Worm (Caenorhabditis elegans) whole organism, young adult: ENCODE data around the gene M151.10.

ENCODE experiments used
- B0035.1 ChIP-seq: sonication (generic microtip); optimal IDR thresholded peaks from 2 replicates; lab custom pipeline; 2016; ENCODE audit warnings: missing genetic modification characterization, mild to moderate bottlenecking, missing compliant biosample characterization, missing genotype, missing genetic modification reagents
- C17E4.6 ChIP-seq: fragments of 200-800 bp; sonication (Bioruptor generic); IDR thresholded peaks from 2 replicates; pipeline ENCODE4 v1.3.6; 2022; ENCODE audit warnings: missing genetic modification reagents, missing genetic modification characterization, missing compliant biosample characterization
- F23B12.7 ChIP-seq: sonication (generic microtip); optimal IDR thresholded peaks from 2 replicates; lab custom pipeline; 2017; ENCODE audit warnings: missing genetic modification characterization, mild to moderate bottlenecking, missing compliant biosample characterization, antibody characterized with exemption, moderate library complexity; ENCODE audit not compliant: insufficient read depth
- F39B2.1 ChIP-seq: fragments of 200-800 bp; sonication (Bioruptor generic); IDR thresholded peaks from 2 replicates; pipeline ENCODE4 v1.3.6; 2022; ENCODE audit warnings: missing genetic modification reagents, missing genetic modification characterization, missing compliant biosample characterization
- T26A5.8 ChIP-seq: sonication (generic microtip); optimal IDR thresholded peaks from 2 replicates; lab custom pipeline; 2016; ENCODE audit warnings: missing genetic modification characterization, missing compliant biosample characterization
- Y53G8AR.9 ChIP-seq: fragments of 200-800 bp; sonication (Bioruptor generic); conservative IDR thresholded peaks from 2 replicates; pipeline ENCODE4 v1.3.6; 2022; ENCODE audit warnings: missing genetic modification reagents, missing genetic modification characterization, missing compliant biosample characterization
- atf-7 ChIP-seq: sonication (generic microtip); optimal IDR thresholded peaks from 2 replicates; lab custom pipeline; 2017; ENCODE audit warnings: mild to moderate bottlenecking, missing genetic modification characterization, missing compliant biosample characterization
- athp-1 ChIP-seq: sonication (generic microtip); optimal IDR thresholded peaks from 2 replicates; lab custom pipeline; 2017; ENCODE audit warnings: mild to moderate bottlenecking, missing genetic modification characterization, missing compliant biosample characterization
- cebp-2 ChIP-seq: fragments of 200-800 bp; sonication (Bioruptor generic); IDR thresholded peaks from 2 replicates; pipeline ENCODE4 v1.3.6; 2022; ENCODE audit warnings: missing genetic modification characterization, missing compliant biosample characterization
- dpl-1 ChIP-seq: fragments of 150-350 bp; optimal IDR thresholded peaks from 2 replicates; lab custom pipeline; 2014; ENCODE audit warnings: missing biosample characterization, missing genetic modification reagents, missing genetic modification characterization
- efl-1 ChIP-seq: fragments of 150-350 bp; optimal IDR thresholded peaks from 2 replicates; lab custom pipeline; 2014; ENCODE audit warnings: missing biosample characterization, missing genetic modification reagents, missing genetic modification characterization
- egrh-3 ChIP-seq: fragments of 200-800 bp; sonication (Bioruptor generic); IDR thresholded peaks from 2 replicates; pipeline ENCODE4 v1.3.6; 2022; ENCODE audit warnings: missing genetic modification reagents, missing genetic modification characterization, missing compliant biosample characterization
- gei-17 ChIP-seq: fragments of 200-800 bp; sonication (Bioruptor generic); optimal IDR thresholded peaks from 2 replicates; lab custom pipeline; 2018; ENCODE audit warnings: mild to moderate bottlenecking, missing genetic modification characterization, missing compliant biosample characterization
- him-1 ChIP-seq: sonication (generic microtip); optimal IDR thresholded peaks from 2 replicates; lab custom pipeline; 2016; ENCODE audit warnings: missing genotype, missing genetic modification reagents, missing genetic modification characterization, missing compliant biosample characterization
- hmg-1.2 ChIP-seq: fragments of 200-800 bp; sonication (Bioruptor generic); IDR thresholded peaks from 2 replicates; pipeline ENCODE4 v1.3.6; 2022; ENCODE audit warnings: missing genetic modification reagents, missing genetic modification characterization, missing compliant biosample characterization
- hmg-20 ChIP-seq: fragments of 200-800 bp; sonication (Bioruptor generic); IDR thresholded peaks from 2 replicates; pipeline ENCODE4 v1.3.6; 2022; ENCODE audit warnings: missing genetic modification reagents, missing genetic modification characterization, missing compliant biosample characterization
- hrde-1 ChIP-seq: sonication (generic microtip); optimal IDR thresholded peaks from 2 replicates; lab custom pipeline; 2016; ENCODE audit warnings: missing genetic modification characterization, mild to moderate bottlenecking, missing compliant biosample characterization, moderate library complexity, missing genotype, missing genetic modification reagents, borderline replicate concordance
- hsf-1 ChIP-seq: fragments of 200-800 bp; sonication (Bioruptor generic); IDR thresholded peaks from 2 replicates; pipeline ENCODE4 v1.3.6; 2022; ENCODE audit warnings: missing genetic modification reagents, missing genetic modification characterization, missing compliant biosample characterization
- lag-1 ChIP-seq: fragments of 200-800 bp; sonication (Bioruptor generic); IDR thresholded peaks from 2 replicates; pipeline ENCODE4 v1.3.6; 2022; ENCODE audit warnings: missing genetic modification reagents, missing genetic modification characterization, missing compliant biosample characterization
- lin-40 ChIP-seq: sonication (generic microtip); optimal IDR thresholded peaks from 2 replicates; lab custom pipeline; 2016; ENCODE audit warnings: missing genetic modification characterization, mild to moderate bottlenecking, missing compliant biosample characterization, missing genotype, missing genetic modification reagents
- lin-54 ChIP-seq: fragments of 200-800 bp; sonication (Bioruptor generic); optimal IDR thresholded peaks from 2 replicates; lab custom pipeline; 2018; ENCODE audit warnings: mild to moderate bottlenecking, missing genetic modification characterization, missing compliant biosample characterization
- lsy-27 ChIP-seq: sonication (generic microtip); optimal IDR thresholded peaks from 2 replicates; lab custom pipeline; 2017; ENCODE audit warnings: missing genetic modification characterization, mild to moderate bottlenecking, missing compliant biosample characterization, antibody characterized with exemption, missing genotype, borderline replicate concordance; ENCODE audit not compliant: insufficient read depth
- madf-10 ChIP-seq: sonication (generic microtip); optimal IDR thresholded peaks from 2 replicates; lab custom pipeline; 2016; ENCODE audit warnings: mild to moderate bottlenecking, missing genetic modification characterization, missing compliant biosample characterization
- madf-6 ChIP-seq: fragments of 200-800 bp; sonication (Bioruptor generic); IDR thresholded peaks from 2 replicates; pipeline ENCODE4 v1.3.6; 2022; ENCODE audit warnings: missing genetic modification reagents, missing genetic modification characterization, missing compliant biosample characterization
- madf-8 ChIP-seq: fragments of 200-800 bp; sonication (Bioruptor generic); conservative IDR thresholded peaks from 2 replicates; pipeline ENCODE4 v1.3.6; 2022; ENCODE audit warnings: missing genetic modification reagents, missing genetic modification characterization, missing compliant biosample characterization
- nhr-179 ChIP-seq: sonication (generic microtip); optimal IDR thresholded peaks from 2 replicates; lab custom pipeline; 2016; ENCODE audit warnings: mild to moderate bottlenecking, missing genetic modification characterization, missing compliant biosample characterization
- nhr-27 ChIP-seq: fragments of 200-800 bp; sonication (Bioruptor generic); optimal IDR thresholded peaks from 2 replicates; lab custom pipeline; 2018; ENCODE audit warnings: mild to moderate bottlenecking, missing genetic modification characterization, moderate library complexity, missing compliant biosample characterization
- pbrm-1 ChIP-seq: fragments of 200-800 bp; sonication (Bioruptor generic); IDR thresholded peaks from 2 replicates; pipeline ENCODE4 v1.3.6; 2022; ENCODE audit warnings: missing genetic modification reagents, missing genetic modification characterization, missing compliant biosample characterization
- pha-4 ChIP-seq: fragments of 150-350 bp; sonication (generic microtip); optimal IDR thresholded peaks from 2 replicates; lab custom pipeline; 2014; ENCODE audit warnings: missing biosample characterization, missing genetic modification reagents, missing genetic modification characterization
- rcor-1 ChIP-seq: fragments of 200-800 bp; sonication (Bioruptor generic); IDR thresholded peaks from 2 replicates; pipeline ENCODE4 v1.3.6; 2022; ENCODE audit warnings: missing genetic modification reagents, missing genetic modification characterization, missing compliant biosample characterization
- rec-8 ChIP-seq, 2 experiments: sonication (generic microtip); optimal IDR thresholded peaks; 2 replicates each; lab custom pipeline; 2016; ENCODE audit warnings: mild to moderate bottlenecking in 2 of 2, missing genetic modification characterization in 2 of 2, missing genetic modification reagents in 2 of 2, missing genotype in 2 of 2, missing biosample characterization in 1 of 2, missing compliant biosample characterization in 1 of 2, moderate library complexity in 1 of 2
- repo-1 ChIP-seq: sonication (generic microtip); optimal IDR thresholded peaks from 2 replicates; lab custom pipeline; 2017; ENCODE audit warnings: mild to moderate bottlenecking, missing genetic modification characterization, missing compliant biosample characterization
- sea-2 ChIP-seq: fragments of 200-800 bp; sonication (Bioruptor generic); IDR thresholded peaks from 2 replicates; pipeline ENCODE4 v1.3.6; 2022; ENCODE audit warnings: missing genetic modification characterization, missing compliant biosample characterization
- snpc-1.1 ChIP-seq: sonication (generic microtip); optimal IDR thresholded peaks from 2 replicates; lab custom pipeline; 2017; ENCODE audit warnings: missing genetic modification characterization, mild to moderate bottlenecking, missing compliant biosample characterization, antibody characterized with exemption, moderate library complexity, missing genotype, missing genetic modification reagents; ENCODE audit not compliant: insufficient read depth
- snpc-4 ChIP-seq, 5 experiments: fragments of 150-350 bp in 1 of 5; sonication (generic microtip) in 4 of 5; optimal IDR thresholded peaks; 2 replicates each; lab custom pipeline; 2014 to 2018; ENCODE audit warnings: missing genetic modification characterization in 5 of 5, missing biosample characterization in 3 of 5, antibody characterized with exemption in 2 of 5, mild to moderate bottlenecking in 2 of 5, missing compliant biosample characterization in 2 of 5, missing genotype in 2 of 5, moderate library complexity in 2 of 5, missing genetic modification reagents in 1 of 5
- tbx-9 ChIP-seq: sonication (generic microtip); optimal IDR thresholded peaks from 2 replicates; lab custom pipeline; 2016; ENCODE audit warnings: borderline replicate concordance, missing genetic modification characterization, inconsistent platforms, missing compliant biosample characterization
- unc-130 ChIP-seq: sonication (generic microtip); optimal IDR thresholded peaks from 2 replicates; lab custom pipeline; 2016; ENCODE audit warnings: missing genetic modification reagents, missing genetic modification characterization, missing compliant biosample characterization
- unc-62 ChIP-seq: fragments of 150-350 bp; optimal IDR thresholded peaks from 2 replicates; lab custom pipeline; 2014; ENCODE audit warnings: missing biosample characterization, missing genetic modification reagents, missing genetic modification characterization
- xnd-1 ChIP-seq: sonication (generic microtip); optimal IDR thresholded peaks from 2 replicates; lab custom pipeline; 2016; ENCODE audit warnings: missing genotype, missing genetic modification reagents, missing genetic modification characterization, missing compliant biosample characterization
- zim-3 ChIP-seq: sonication (generic microtip); optimal IDR thresholded peaks from 2 replicates; lab custom pipeline; 2017; ENCODE audit warnings: mild to moderate bottlenecking, missing genetic modification characterization, moderate library complexity, missing compliant biosample characterization
- ztf-3 ChIP-seq: fragments of 200-800 bp; sonication (Bioruptor generic); optimal IDR thresholded peaks from 2 replicates; lab custom pipeline; 2018; ENCODE audit warnings: mild to moderate bottlenecking, missing genetic modification characterization, missing compliant biosample characterization

Gene M151.10

ce11 chrII:3682770-3683234 is 42.7 kb upstream of the M151.10 start, which contains the start of gene F19B10.1 (continued):
- TF ChIP-seq snpc-4 (GFP tag; optimal IDR thresholded peaks at IDR 0.05; lab: Kevin White, UChicago) = no peak
- TF ChIP-seq snpc-4 (tag; optimal IDR thresholded peaks at IDR 0.05; lab: Kevin White, UChicago) = peak in 1 of 4 experiments; percentile 62
- no peak for TF ChIP-seq tbx-9 (tag; lab: Kevin White, UChicago)
- peak; percentile 18 for TF ChIP-seq F23B12.7 (tag; lab: Kevin White, UChicago)

ce11 chrII:3681365-3682083 is 41.4 kb upstream of the M151.10 start, which contains the start of gene F19B10.10:
F19B10.10 (minus strand) TSS chrII:3681415.
- TF ChIP-seq hsf-1 (GFP tag; lab: Robert Waterston, UW) (no peak), hmg-20 (GFP tag; lab: Robert Waterston, UW) (no peak), ztf-3 (GFP tag; lab: Kevin White, UChicago) (no peak), pha-4 (no peak), dpl-1 (GFP tag; lab: Kevin White, UChicago) (no peak)

DNA sequence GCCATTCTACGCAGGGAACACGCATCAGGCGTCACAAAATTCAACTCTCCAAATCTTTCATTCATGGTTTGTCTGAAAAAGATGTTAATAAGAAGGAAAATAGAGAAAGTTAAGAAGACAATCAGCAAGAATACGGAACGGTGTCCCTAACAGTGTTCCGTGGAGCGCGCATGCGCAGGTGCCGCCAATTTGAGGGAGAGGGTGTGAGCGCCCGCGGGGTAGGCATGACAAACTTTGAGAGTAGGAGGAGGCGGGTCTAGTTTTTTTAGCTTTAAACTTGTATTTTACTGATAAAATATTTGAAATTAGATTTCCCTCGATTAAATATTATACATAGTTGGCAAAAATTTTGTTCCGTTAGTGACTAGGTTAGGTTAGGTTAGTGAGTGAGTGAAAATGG is 40.3 kb upstream of the M151.10 start:
- TF ChIP-seq gei-17 (GFP tag; lab: Kevin White, UChicago) = no peak
- no peak for TF ChIP-seq cebp-2 (GFP tag; lab: Robert Waterston, UW)
- TF ChIP-seq snpc-1.1 = no peak
- TF ChIP-seq madf-8 = peak; percentile 70
- TF ChIP-seq madf-10 (tag; lab: Kevin White, UChicago) = no peak
- TF ChIP-seq nhr-179 = no peak
- TF ChIP-seq T26A5.8 (tag; lab: Kevin White, UChicago) = no peak
- no peak for TF ChIP-seq F23B12.7 (tag; lab: Kevin White, UChicago)
- TF ChIP-seq hmg-20 (GFP tag; lab: Robert Waterston, UW) = no peak
- no peak for TF ChIP-seq F39B2.1 (GFP tag; lab: Robert Waterston, UW)
- TF ChIP-seq Y53G8AR.9 (GFP tag; lab: Robert Waterston, UW) = no peak
- no peak for TF ChIP-seq lag-1 (GFP tag; lab: Robert Waterston, UW)
- TF ChIP-seq lsy-27 (tag; lab: Kevin White, UChicago) = no peak
- TF ChIP-seq sea-2 (GFP tag; lab: Robert Waterston, UW) = no peak
- TF ChIP-seq hrde-1 (tag; lab: Kevin White, UChicago) = no peak
- no peak for TF ChIP-seq unc-130 (GFP tag; lab: Kevin White, UChicago)
- no peak for TF ChIP-seq rec-8 (tag; optimal IDR thresholded peaks at IDR 0.05; lab: Kevin White, UChicago)
- no peak for TF ChIP-seq unc-62 (GFP tag; lab: Kevin White, UChicago)
- no peak for TF ChIP-seq B0035.1 (tag; lab: Kevin White, UChicago)
- TF ChIP-seq egrh-3 (GFP tag; lab: Robert Waterston, UW) = no peak
- TF ChIP-seq lin-54 (GFP tag; lab: Kevin White, UChicago) = no peak
- TF ChIP-seq dpl-1 (GFP tag; lab: Kevin White, UChicago) = peak; percentile 34
- TF ChIP-seq pbrm-1 (GFP tag; lab: Robert Waterston, UW) = no peak
- TF ChIP-seq zim-3 (tag; lab: Kevin White, UChicago) = no peak
- no peak for TF ChIP-seq hsf-1 (GFP tag; lab: Robert Waterston, UW)
- TF ChIP-seq rcor-1 (GFP tag; lab: Robert Waterston, UW) = no peak
- TF ChIP-seq xnd-1 = peak; percentile 34
- no peak for TF ChIP-seq repo-1 (tag; lab: Kevin White, UChicago)
- no peak for TF ChIP-seq him-1 (tag; lab: Kevin White, UChicago)
- peak; percentile 86 for TF ChIP-seq madf-6
- TF ChIP-seq athp-1 (tag; lab: Kevin White, UChicago) = no peak
- TF ChIP-seq atf-7 (tag; lab: Kevin White, UChicago) = no peak
- TF ChIP-seq pha-4 = no peak
- no peak for TF ChIP-seq C17E4.6 (GFP tag; lab: Robert Waterston, UW)
- TF ChIP-seq nhr-27 (tag; lab: Kevin White, UChicago) = no peak
- no peak for TF ChIP-seq lin-40 (tag; lab: Kevin White, UChicago)
- TF ChIP-seq hmg-1.2 = peak; percentile 10; the same call in 1 of the 2 replicates
- TF ChIP-seq efl-1 = peak; percentile 75
